Worm (Caenorhabditis elegans): ENCODE data around the gene irg-5.

Gene irg-5

ce11 chrV:13777857-13778256 lies 39.6 kb upstream of the irg-5 start, which contains the start of gene F53C11.9:
TSS of gene F53C11.9 (plus strand) at chrV:13778015.
- TF ChIP-seq rpc-1 (optimal IDR thresholded peaks at IDR 0.05) (no peak), rpc-1 (tag; optimal IDR thresholded peaks at IDR 0.05) (no peak), ets-4 (GFP tag; optimal IDR thresholded peaks at IDR 0.05) (no peak), attf-6 (GFP tag; IDR thresholded peaks at IDR 0.05) (no peak), hrde-1 (tag; optimal IDR thresholded peaks at IDR 0.05; ENCODE audit: borderline replicate concordance) (no peak), ztf-3 (GFP tag; optimal IDR thresholded peaks at IDR 0.05) (no peak), let-607 (tag; optimal IDR thresholded peaks at IDR 0.05) (no peak), ztf-18 (tag; optimal IDR thresholded peaks at IDR 0.05) (no peak), F33H1.4 (GFP tag; IDR thresholded peaks at IDR 0.05) (no peak), T07F8.4 (tag; optimal IDR thresholded peaks at IDR 0.05) (no peak), madf-3 (GFP tag; IDR thresholded peaks at IDR 0.05) (no peak), F23B12.7 (tag; optimal IDR thresholded peaks at IDR 0.05; ENCODE audit: insufficient read depth) (no peak)

- peak; percentile 46 for TF ChIP-seq nhr-80 (tag; optimal IDR thresholded peaks at IDR 0.05)
- TF ChIP-seq K11D2.4 (GFP tag; IDR thresholded peaks at IDR 0.05) = no peak
- TF ChIP-seq Y56A3A.18 (GFP tag; IDR thresholded peaks at IDR 0.05) = no peak
- no peak for TF ChIP-seq hmg-1.2 (GFP tag; IDR thresholded peaks at IDR 0.05)
Observed at ce11 chrV:13775529-13775928, 37.3 kb upstream of the irg-5 start, which contains the start of gene F53C11.1. TSS of gene F53C11.1 (plus strand) at chrV:13775796.

ce11 chrV:13771209-13771608 lies 32.9 kb upstream of the irg-5 start, which contains the start of gene F20G2.5:
TSS of gene F20G2.5 (plus strand) at chrV:13771509.
- TF ChIP-seq nfya-2 (GFP tag; IDR thresholded peaks at IDR 0.05) = no peak
- no peak for TF ChIP-seq aptf-3 (GFP tag; IDR thresholded peaks at IDR 0.05)
- no peak for TF ChIP-seq hrde-1 (tag; optimal IDR thresholded peaks at IDR 0.05; ENCODE audit: borderline replicate concordance)
- TF ChIP-seq somi-1 (GFP tag; optimal IDR thresholded peaks at IDR 0.05) = no peak
- TF ChIP-seq egl-44 (GFP tag; IDR thresholded peaks at IDR 0.05) = no peak
- no peak for TF ChIP-seq unc-130 (GFP tag; optimal IDR thresholded peaks at IDR 0.05)
- no peak for TF ChIP-seq Y56A3A.18 (GFP tag; IDR thresholded peaks at IDR 0.05)
- TF ChIP-seq sptf-2 (GFP tag; optimal IDR thresholded peaks at IDR 0.05) = no peak
- no peak for TF ChIP-seq let-526 (GFP tag; IDR thresholded peaks at IDR 0.05)
- TF ChIP-seq snpc-1.3 (tag; optimal IDR thresholded peaks at IDR 0.05; ENCODE audit: insufficient read depth) = no peak
- no peak for TF ChIP-seq attf-3 (GFP tag; conservative IDR thresholded peaks at IDR 0.05)
- no peak for TF ChIP-seq die-1 (tag; optimal IDR thresholded peaks at IDR 0.05)
- no peak for TF ChIP-seq lsy-27 (tag; optimal IDR thresholded peaks at IDR 0.05; ENCODE audit: borderline replicate concordance, insufficient read depth)

- TF ChIP-seq C17E4.6 (GFP tag; IDR thresholded peaks at IDR 0.05) (no peak), nhr-27 (tag; optimal IDR thresholded peaks at IDR 0.05) (no peak), ceh-79 (tag; optimal IDR thresholded peaks at IDR 0.05) (no peak), lin-26 (GFP tag; IDR thresholded peaks at IDR 0.05) (no peak), zim-3 (tag; optimal IDR thresholded peaks at IDR 0.05) (no peak), Y95B8A.8 (GFP tag; IDR thresholded peaks at IDR 0.05) (no peak), nfya-2 (GFP tag; IDR thresholded peaks at IDR 0.05) (no peak), gei-17 (GFP tag; optimal IDR thresholded peaks at IDR 0.05) (no peak), F55B11.4 (tag; optimal IDR thresholded peaks at IDR 0.05; ENCODE audit: borderline replicate concordance, insufficient read depth) (no peak), die-1 (tag; optimal IDR thresholded peaks at IDR 0.05) (no peak)
Observed at ce11 chrV:13768941-13769436, 30.7 kb upstream of the irg-5 start, which contains the start of gene nas-24. TSS of gene nas-24 (plus strand) at chrV:13769386.

Measured in whole organism, young adult.